Fruit fly (Drosophila melanogaster): ENCODE data around the gene larp.

Gene larp

dm6 chr3R:28328780-28329546, 7.3 kb downstream of the larp start (continued):
- peak; percentile 67 for TF ChIP-seq nerfin-1 (tag; optimal IDR thresholded peaks at IDR 0.05)
- peak; percentile 47 for TF ChIP-seq slp2 (GFP tag; optimal IDR thresholded peaks at IDR 0.05)
- TF ChIP-seq dm (GFP tag; optimal IDR thresholded peaks at IDR 0.05): peak; percentile 0
- TF ChIP-seq CG11093 (GFP tag; IDR thresholded peaks at IDR 0.05): peak; percentile 54; the same call in 2 of the 3 replicates
- peak; percentile 80 for TF ChIP-seq CG10543 (GFP tag; optimal IDR thresholded peaks at IDR 0.05)
- TF ChIP-seq CG16863 (GFP tag; optimal IDR thresholded peaks at IDR 0.05): peak; percentile 69
- TF ChIP-seq CG16779 (GFP tag; IDR thresholded peaks at IDR 0.05): peak; percentile 83
- TF ChIP-seq MTF-1 (GFP tag; optimal IDR thresholded peaks at IDR 0.05; ENCODE audit: borderline replicate concordance): peak; percentile 81
- no peak for TF ChIP-seq pzg (GFP tag; optimal IDR thresholded peaks at IDR 0.05)
- TF ChIP-seq CG10979 (tag; optimal IDR thresholded peaks at IDR 0.05): peak; percentile 52
- TF ChIP-seq Hmx (GFP tag; optimal IDR thresholded peaks at IDR 0.05): peak; percentile 48
- TF ChIP-seq CG33557 (GFP tag; optimal IDR thresholded peaks at IDR 0.05): peak; percentile 87
- TF ChIP-seq Atf3 (GFP tag; optimal IDR thresholded peaks at IDR 0.05): peak; percentile 16
- TF ChIP-seq E2f2 (GFP tag; IDR thresholded peaks at IDR 0.05): peak; percentile 42
- TF ChIP-seq Xrp1 (GFP tag; IDR thresholded peaks at IDR 0.05): peak; percentile 87
- TF ChIP-seq HHEX (GFP tag; optimal IDR thresholded peaks at IDR 0.05): peak; percentile 66
- TF ChIP-seq CG10321 (GFP tag; IDR thresholded peaks at IDR 0.05): no peak
- peak; percentile 30 for TF ChIP-seq luna (GFP tag; optimal IDR thresholded peaks at IDR 0.05)
- peak; percentile 57 for TF ChIP-seq CG12744 (GFP tag; optimal IDR thresholded peaks at IDR 0.05)
- TF ChIP-seq CG17802 (tag; optimal IDR thresholded peaks at IDR 0.05): peak; percentile 6
- TF ChIP-seq Hr3 (GFP tag; optimal IDR thresholded peaks at IDR 0.05): peak; percentile 51
- peak; percentile 36 for TF ChIP-seq nmo (GFP tag; optimal IDR thresholded peaks at IDR 0.05)
- peak; percentile 94 for TF ChIP-seq CG1792 (GFP tag; optimal IDR thresholded peaks at IDR 0.05)
- TF ChIP-seq CG10959 (GFP tag; IDR thresholded peaks at IDR 0.05): peak; percentile 81
- peak; percentile 62 for TF ChIP-seq Hmr (GFP tag; optimal IDR thresholded peaks at IDR 0.05)
- TF ChIP-seq Lpt (GFP tag; optimal IDR thresholded peaks at IDR 0.05): no peak
- peak; percentile 40 for TF ChIP-seq CG10267 (tag; optimal IDR thresholded peaks at IDR 0.05)
- peak; percentile 38 for TF ChIP-seq disco-r (GFP tag; optimal IDR thresholded peaks at IDR 0.05)
- TF ChIP-seq yki (optimal IDR thresholded peaks at IDR 0.05): no peak
- TF ChIP-seq tio (GFP tag; optimal IDR thresholded peaks at IDR 0.05): peak; percentile 49
- TF ChIP-seq Med (GFP tag): peak; percentile 93
- no peak for TF ChIP-seq usp (GFP tag; optimal IDR thresholded peaks at IDR 0.05)
- peak; percentile 17 for TF ChIP-seq phol (tag; optimal IDR thresholded peaks at IDR 0.05)
- TF ChIP-seq Hey (tag; optimal IDR thresholded peaks at IDR 0.05): peak; percentile 33
- no peak for TF ChIP-seq dimm (GFP tag; IDR thresholded peaks at IDR 0.05)
- peak; percentile 89 for TF ChIP-seq ac (GFP tag; optimal IDR thresholded peaks at IDR 0.05)
- TF ChIP-seq ase (GFP tag; IDR thresholded peaks at IDR 0.05): no peak; the same call in 2 of the 3 replicates
- 0 out of 4 replicates have a peak, but pooled peaks have one; percentile 12 for TF ChIP-seq chinmo (GFP tag; IDR thresholded peaks at IDR 0.05; ENCODE audit: partially characterized antibody)
- TF ChIP-seq Nf-YC (tag; optimal IDR thresholded peaks at IDR 0.05): peak; percentile 44
- peak; percentile 54 for TF ChIP-seq fu2 (GFP tag; optimal IDR thresholded peaks at IDR 0.05)
- peak; percentile 90 for TF ChIP-seq D19B (GFP tag; optimal IDR thresholded peaks at IDR 0.05)
- TF ChIP-seq tna (GFP tag; IDR thresholded peaks at IDR 0.05; ENCODE audit: partially characterized antibody): no peak
- TF ChIP-seq chn (GFP tag; optimal IDR thresholded peaks at IDR 0.05): no peak
- TF ChIP-seq prd (optimal IDR thresholded peaks at IDR 0.05): no peak
- peak; percentile 70 for TF ChIP-seq prd (GFP tag; IDR thresholded peaks at IDR 0.05)
- peak; percentile 17; the same call in 1 of the 3 replicates for TF ChIP-seq B-H1 (GFP tag; IDR thresholded peaks at IDR 0.05)
- TF ChIP-seq sim (GFP tag; IDR thresholded peaks at IDR 0.05): peak; percentile 78
- TF ChIP-seq CG1602 (GFP tag; optimal IDR thresholded peaks at IDR 0.05): peak; percentile 49
- peak; percentile 16 for TF ChIP-seq CG10147 (GFP tag; optimal IDR thresholded peaks at IDR 0.05)
- TF ChIP-seq dysf (GFP tag; IDR thresholded peaks at IDR 0.05): peak; percentile 74

Measured in whole organism, embryonic.